Worm (Caenorhabditis elegans) whole organism, mixed stage, embryonic: ENCODE measurements around the gene pph-1.

Experiments used
- M03D4.4 ChIP-seq: sonication (generic microtip); optimal IDR thresholded peaks from 2 replicates; lab custom pipeline; 2017; ENCODE audit warnings: mild to moderate bottlenecking, missing genetic modification characterization, missing compliant biosample characterization
- bed-3 ChIP-seq: fragments of 200-800 bp; sonication (Bioruptor generic); optimal IDR thresholded peaks from 3 replicates; lab custom pipeline; 2018; ENCODE audit warnings: mild to moderate bottlenecking, missing genetic modification characterization, moderate library complexity, missing compliant biosample characterization
- blmp-1 ChIP-seq: fragments of 150-350 bp; optimal IDR thresholded peaks from 2 replicates; lab custom pipeline; 2014; ENCODE audit warnings: missing biosample characterization, missing genetic modification characterization
- ceh-39 ChIP-seq: fragments of 150-350 bp; optimal IDR thresholded peaks from 2 replicates; lab custom pipeline; 2014; ENCODE audit warnings: missing biosample characterization, missing genetic modification characterization
- ceh-43 ChIP-seq: fragments of 200-800 bp; sonication (Bioruptor generic); optimal IDR thresholded peaks from 2 replicates; lab custom pipeline; 2018; ENCODE audit warnings: mild to moderate bottlenecking, missing genetic modification characterization, moderate library complexity, missing compliant biosample characterization
- ceh-83 ChIP-seq: fragments of 200-800 bp; sonication (Bioruptor generic); optimal IDR thresholded peaks from 2 replicates; lab custom pipeline; 2018; ENCODE audit warnings: mild to moderate bottlenecking, missing genetic modification characterization, missing compliant biosample characterization
- ces-1 ChIP-seq: fragments of 150-350 bp; optimal IDR thresholded peaks from 2 replicates; lab custom pipeline; 2014; ENCODE audit warnings: missing biosample characterization, missing genetic modification reagents, missing genetic modification characterization
- cnd-1 ChIP-seq: fragments of 200-800 bp; sonication (Bioruptor generic); optimal IDR thresholded peaks from 2 replicates; lab custom pipeline; 2018; ENCODE audit warnings: mild to moderate bottlenecking, missing genetic modification characterization, missing compliant biosample characterization
- drap-1 ChIP-seq: fragments of 200-800 bp; sonication (Bioruptor generic); optimal IDR thresholded peaks from 3 replicates; lab custom pipeline; 2018; ENCODE audit warnings: mild to moderate bottlenecking, missing genetic modification characterization, missing compliant biosample characterization
- elt-1 ChIP-seq: sonication (generic microtip); optimal IDR thresholded peaks from 2 replicates; lab custom pipeline; 2017; ENCODE audit warnings: missing genetic modification characterization, mild to moderate bottlenecking, missing compliant biosample characterization, antibody characterized with exemption, moderate library complexity, borderline replicate concordance; ENCODE audit not compliant: insufficient read depth
- elt-3 ChIP-seq: fragments of 150-350 bp; optimal IDR thresholded peaks from 2 replicates; lab custom pipeline; 2014; ENCODE audit warnings: missing biosample characterization, missing genetic modification characterization
- flh-1 ChIP-seq: fragments of 200-800 bp; sonication (Bioruptor generic); optimal IDR thresholded peaks from 2 replicates; lab custom pipeline; 2018; ENCODE audit warnings: mild to moderate bottlenecking, missing genetic modification characterization, moderate library complexity, missing compliant biosample characterization
- ham-2 ChIP-seq: fragments of 200-800 bp; sonication (Bioruptor generic); optimal IDR thresholded peaks from 2 replicates; lab custom pipeline; 2018; ENCODE audit warnings: mild to moderate bottlenecking, missing genetic modification characterization, missing compliant biosample characterization
- hlh-1 ChIP-seq: fragments of 150-350 bp; optimal IDR thresholded peaks from 2 replicates; lab custom pipeline; 2014; ENCODE audit warnings: missing biosample characterization, missing genetic modification reagents, missing genetic modification characterization
- lin-13 ChIP-seq: fragments of 150-350 bp; optimal IDR thresholded peaks from 2 replicates; lab custom pipeline; 2014; ENCODE audit warnings: missing biosample characterization, missing genetic modification characterization
- lin-32 ChIP-seq: fragments of 200-800 bp; sonication (Bioruptor generic); optimal IDR thresholded peaks from 2 replicates; lab custom pipeline; 2018; ENCODE audit warnings: mild to moderate bottlenecking, missing genetic modification characterization, missing compliant biosample characterization
- lsy-2 ChIP-seq: fragments of 150-350 bp; optimal IDR thresholded peaks from 2 replicates; lab custom pipeline; 2014; ENCODE audit warnings: missing biosample characterization, missing genetic modification characterization
- mab-5 ChIP-seq: fragments of 150-350 bp; optimal IDR thresholded peaks from 2 replicates; lab custom pipeline; 2014; ENCODE audit warnings: missing biosample characterization, missing genetic modification characterization
- mls-2 ChIP-seq: sonication (generic microtip); optimal IDR thresholded peaks from 2 replicates; lab custom pipeline; 2016; ENCODE audit warnings: mild to moderate bottlenecking, missing genetic modification characterization, moderate library complexity, missing compliant biosample characterization
- nhr-12 ChIP-seq: fragments of 150-350 bp; optimal IDR thresholded peaks from 2 replicates; lab custom pipeline; 2014; ENCODE audit warnings: missing biosample characterization, missing genetic modification characterization
- nhr-2 ChIP-seq: fragments of 150-350 bp; optimal IDR thresholded peaks from 2 replicates; lab custom pipeline; 2014; ENCODE audit warnings: missing biosample characterization, missing genetic modification characterization
- nhr-237 ChIP-seq: fragments of 150-350 bp; optimal IDR thresholded peaks from 2 replicates; lab custom pipeline; 2014; ENCODE audit warnings: missing biosample characterization, missing genetic modification characterization
- nhr-28 ChIP-seq: fragments of 150-350 bp; optimal IDR thresholded peaks from 2 replicates; lab custom pipeline; 2014; ENCODE audit warnings: missing biosample characterization, missing genetic modification characterization
- nhr-76 ChIP-seq: sonication (generic microtip); optimal IDR thresholded peaks from 2 replicates; lab custom pipeline; 2017; ENCODE audit warnings: missing biosample characterization, missing genetic modification characterization
- pha-4 ChIP-seq: fragments of 150-350 bp; optimal IDR thresholded peaks from 2 replicates; lab custom pipeline; 2018; ENCODE audit warnings: missing biosample characterization, missing genetic modification reagents, missing genetic modification characterization
- sem-2 ChIP-seq: fragments of 200-800 bp; sonication (Bioruptor generic); optimal IDR thresholded peaks from 2 replicates; lab custom pipeline; 2018; ENCODE audit warnings: mild to moderate bottlenecking, missing genetic modification characterization, missing compliant biosample characterization
- snpc-4 ChIP-seq: fragments of 150-350 bp; optimal IDR thresholded peaks from 2 replicates; lab custom pipeline; 2014; ENCODE audit warnings: missing biosample characterization, missing genetic modification characterization
- sptf-1 ChIP-seq: sonication (generic microtip); optimal IDR thresholded peaks from 2 replicates; lab custom pipeline; 2017; ENCODE audit warnings: mild to moderate bottlenecking, missing genetic modification characterization, moderate library complexity, missing compliant biosample characterization
- tbx-8 ChIP-seq: fragments of 200-800 bp; sonication (Bioruptor generic); optimal IDR thresholded peaks from 2 replicates; lab custom pipeline; 2018; ENCODE audit warnings: mild to moderate bottlenecking, missing genetic modification characterization, moderate library complexity, missing compliant biosample characterization
- zip-8 ChIP-seq: fragments of 150-350 bp; optimal IDR thresholded peaks from 2 replicates; lab custom pipeline; 2014; ENCODE audit warnings: missing biosample characterization, missing genetic modification characterization

The pph-1 gene

ce11 chrV:10702249-10702648 lies at the start of gene pph-1:
pph-1 (plus strand) TSS chrV:10702549.
- TF ChIP-seq cnd-1 (tag; lab: Kevin White, UChicago) (no peak), tbx-8 (no peak), lsy-2 (tag; lab: Kevin White, UChicago) (no peak), mab-5 (no peak), nhr-2 (tag; lab: Kevin White, UChicago) (no peak), lin-32 (no peak), nhr-12 (no peak)

ce11 chrV:10654165-10654564 lies 48.2 kb upstream of the pph-1 start, which contains the start of gene ugt-35:
ugt-35 (minus strand) TSS chrV:10654265.
- TF ChIP-seq lin-32 = no peak

- TF ChIP-seq blmp-1 (tag; lab: Kevin White, UChicago) (no peak), ceh-43 (no peak), sem-2 (GFP tag; lab: Kevin White, UChicago) (no peak)
Measured at ce11 chrV:10656958-10657357, 45.4 kb upstream of the pph-1 start, which contains the start of gene ugt-34. ugt-34 (minus strand) TSS chrV:10656978.

ce11 chrV:10657959-10658358 lies 44.4 kb upstream of the pph-1 start, which contains the start of gene tut-2:
tut-2 (plus strand) TSS chrV:10658235.
- TF ChIP-seq bed-3 (GFP tag; lab: Kevin White, UChicago) (no peak), lsy-2 (tag; lab: Kevin White, UChicago) (peak; percentile 17)
- TF ChIP-seq, all 35 proteins: peak for 1

ce11 chrV:10659343-10659742 lies 43.0 kb upstream of the pph-1 start:
- TF ChIP-seq pha-4 = no peak
- TF ChIP-seq flh-1 = no peak
- no peak for TF ChIP-seq nhr-76 (tag; lab: Kevin White, UChicago)
- no peak for TF ChIP-seq nhr-237
- TF ChIP-seq sptf-1 = no peak
- TF ChIP-seq sem-2 (GFP tag; lab: Kevin White, UChicago) = no peak
- TF ChIP-seq ceh-43 = no peak
- no peak for TF ChIP-seq M03D4.4 (tag; lab: Kevin White, UChicago)
- no peak for TF ChIP-seq ces-1 (GFP tag; lab: Kevin White, UChicago)
- TF ChIP-seq lin-13 (tag; lab: Kevin White, UChicago) = no peak
- no peak for TF ChIP-seq hlh-1 (tag; lab: Kevin White, UChicago)
- no peak for TF ChIP-seq lsy-2 (tag; lab: Kevin White, UChicago)
- TF ChIP-seq tbx-8 = no peak
- no peak for TF ChIP-seq ceh-83 (GFP tag; lab: Kevin White, UChicago)
- no peak for TF ChIP-seq nhr-12
- TF ChIP-seq nhr-28 (tag; lab: Kevin White, UChicago) = no peak

ce11 chrV:10661417-10661945 lies 40.9 kb upstream of the pph-1 start, which contains the start of gene sqv-4:
sqv-4 (minus strand) TSS chrV:10661467.
- no peak for TF ChIP-seq ceh-83 (GFP tag; lab: Kevin White, UChicago)
- no peak for TF ChIP-seq elt-3 (tag; lab: Kevin White, UChicago)
- no peak for TF ChIP-seq tbx-8
- TF ChIP-seq M03D4.4 (tag; lab: Kevin White, UChicago) = no peak
- TF ChIP-seq ceh-43 = no peak
- no peak for TF ChIP-seq mab-5
- no peak for TF ChIP-seq ham-2 (GFP tag; lab: Kevin White, UChicago)
- no peak for TF ChIP-seq snpc-4 (tag; lab: Kevin White, UChicago)
- TF ChIP-seq flh-1 = no peak
- TF ChIP-seq nhr-12 = no peak
- no peak for TF ChIP-seq nhr-28 (tag; lab: Kevin White, UChicago)
- no peak for TF ChIP-seq drap-1 (GFP tag; lab: Kevin White, UChicago)
- no peak for TF ChIP-seq mls-2
- TF ChIP-seq elt-1 (tag; lab: Kevin White, UChicago) = no peak
- TF ChIP-seq ceh-39 (tag; lab: Kevin White, UChicago) = no peak
- TF ChIP-seq lsy-2 (tag; lab: Kevin White, UChicago) = no peak
- TF ChIP-seq zip-8 (tag; lab: Kevin White, UChicago) = no peak
